Worm (Caenorhabditis elegans): ENCODE measurements around the gene pas-6.

- no peak for TF ChIP-seq lsy-2 (tag; optimal IDR thresholded peaks at IDR 0.05)
- no peak for TF ChIP-seq unc-39 (tag; optimal IDR thresholded peaks at IDR 0.05)
- no peak for TF ChIP-seq elt-1 (tag; optimal IDR thresholded peaks at IDR 0.05; ENCODE audit: borderline replicate concordance, insufficient read depth)
- no peak for TF ChIP-seq nhr-237 (tag; optimal IDR thresholded peaks at IDR 0.05)
- TF ChIP-seq lin-13 (tag; optimal IDR thresholded peaks at IDR 0.05): no peak
- no peak for TF ChIP-seq ztf-11 (tag; optimal IDR thresholded peaks at IDR 0.05)
- no peak for TF ChIP-seq ceh-43 (GFP tag; optimal IDR thresholded peaks at IDR 0.05)
- TF ChIP-seq pha-4 (tag; optimal IDR thresholded peaks at IDR 0.05): no peak
- TF ChIP-seq ceh-83 (GFP tag; optimal IDR thresholded peaks at IDR 0.05): no peak
- TF ChIP-seq nhr-28 (tag; optimal IDR thresholded peaks at IDR 0.05): no peak
- TF ChIP-seq unc-62 (GFP tag; optimal IDR thresholded peaks at IDR 0.05): no peak
- TF ChIP-seq blmp-1 (tag; optimal IDR thresholded peaks at IDR 0.05): no peak
- TF ChIP-seq snpc-4 (tag; optimal IDR thresholded peaks at IDR 0.05): no peak
Measured at ce11 chrV:5582308-5582707, 1.8 kb downstream of the pas-6 start.

All from whole organism, mixed stage, embryonic.